Worm (Caenorhabditis elegans) whole organism, mixed stage, embryonic: ENCODE measurements around the gene srg-38.

Experiments used
- M03D4.4 ChIP-seq: sonication (generic microtip); optimal IDR thresholded peaks from 2 replicates; lab custom pipeline; 2017; ENCODE audit warnings: mild to moderate bottlenecking, missing genetic modification characterization, missing compliant biosample characterization
- blmp-1 ChIP-seq: fragments of 150-350 bp; optimal IDR thresholded peaks from 2 replicates; lab custom pipeline; 2014; ENCODE audit warnings: missing biosample characterization, missing genetic modification characterization
- ceh-39 ChIP-seq: fragments of 150-350 bp; optimal IDR thresholded peaks from 2 replicates; lab custom pipeline; 2014; ENCODE audit warnings: missing biosample characterization, missing genetic modification characterization
- ceh-43 ChIP-seq: fragments of 200-800 bp; sonication (Bioruptor generic); optimal IDR thresholded peaks from 2 replicates; lab custom pipeline; 2018; ENCODE audit warnings: mild to moderate bottlenecking, missing genetic modification characterization, moderate library complexity, missing compliant biosample characterization
- ces-1 ChIP-seq: fragments of 150-350 bp; optimal IDR thresholded peaks from 2 replicates; lab custom pipeline; 2014; ENCODE audit warnings: missing biosample characterization, missing genetic modification reagents, missing genetic modification characterization
- cnd-1 ChIP-seq: fragments of 200-800 bp; sonication (Bioruptor generic); optimal IDR thresholded peaks from 2 replicates; lab custom pipeline; 2018; ENCODE audit warnings: mild to moderate bottlenecking, missing genetic modification characterization, missing compliant biosample characterization
- drap-1 ChIP-seq: fragments of 200-800 bp; sonication (Bioruptor generic); optimal IDR thresholded peaks from 3 replicates; lab custom pipeline; 2018; ENCODE audit warnings: mild to moderate bottlenecking, missing genetic modification characterization, missing compliant biosample characterization
- elt-1 ChIP-seq: sonication (generic microtip); optimal IDR thresholded peaks from 2 replicates; lab custom pipeline; 2017; ENCODE audit warnings: missing genetic modification characterization, mild to moderate bottlenecking, missing compliant biosample characterization, antibody characterized with exemption, moderate library complexity, borderline replicate concordance; ENCODE audit not compliant: insufficient read depth
- elt-3 ChIP-seq: fragments of 150-350 bp; optimal IDR thresholded peaks from 2 replicates; lab custom pipeline; 2014; ENCODE audit warnings: missing biosample characterization, missing genetic modification characterization
- flh-1 ChIP-seq: fragments of 200-800 bp; sonication (Bioruptor generic); optimal IDR thresholded peaks from 2 replicates; lab custom pipeline; 2018; ENCODE audit warnings: mild to moderate bottlenecking, missing genetic modification characterization, moderate library complexity, missing compliant biosample characterization
- ham-2 ChIP-seq: fragments of 200-800 bp; sonication (Bioruptor generic); optimal IDR thresholded peaks from 2 replicates; lab custom pipeline; 2018; ENCODE audit warnings: mild to moderate bottlenecking, missing genetic modification characterization, missing compliant biosample characterization
- hlh-1 ChIP-seq: fragments of 150-350 bp; optimal IDR thresholded peaks from 2 replicates; lab custom pipeline; 2014; ENCODE audit warnings: missing biosample characterization, missing genetic modification reagents, missing genetic modification characterization
- lin-13 ChIP-seq: fragments of 150-350 bp; optimal IDR thresholded peaks from 2 replicates; lab custom pipeline; 2014; ENCODE audit warnings: missing biosample characterization, missing genetic modification characterization
- lin-32 ChIP-seq: fragments of 200-800 bp; sonication (Bioruptor generic); optimal IDR thresholded peaks from 2 replicates; lab custom pipeline; 2018; ENCODE audit warnings: mild to moderate bottlenecking, missing genetic modification characterization, missing compliant biosample characterization
- lsy-2 ChIP-seq: fragments of 150-350 bp; optimal IDR thresholded peaks from 2 replicates; lab custom pipeline; 2014; ENCODE audit warnings: missing biosample characterization, missing genetic modification characterization
- mab-5 ChIP-seq: fragments of 150-350 bp; optimal IDR thresholded peaks from 2 replicates; lab custom pipeline; 2014; ENCODE audit warnings: missing biosample characterization, missing genetic modification characterization
- nhr-12 ChIP-seq: fragments of 150-350 bp; optimal IDR thresholded peaks from 2 replicates; lab custom pipeline; 2014; ENCODE audit warnings: missing biosample characterization, missing genetic modification characterization
- nhr-2 ChIP-seq: fragments of 150-350 bp; optimal IDR thresholded peaks from 2 replicates; lab custom pipeline; 2014; ENCODE audit warnings: missing biosample characterization, missing genetic modification characterization
- nhr-237 ChIP-seq: fragments of 150-350 bp; optimal IDR thresholded peaks from 2 replicates; lab custom pipeline; 2014; ENCODE audit warnings: missing biosample characterization, missing genetic modification characterization
- nhr-28 ChIP-seq: fragments of 150-350 bp; optimal IDR thresholded peaks from 2 replicates; lab custom pipeline; 2014; ENCODE audit warnings: missing biosample characterization, missing genetic modification characterization
- nhr-76 ChIP-seq: sonication (generic microtip); optimal IDR thresholded peaks from 2 replicates; lab custom pipeline; 2017; ENCODE audit warnings: missing biosample characterization, missing genetic modification characterization
- pha-4 ChIP-seq: fragments of 150-350 bp; optimal IDR thresholded peaks from 2 replicates; lab custom pipeline; 2018; ENCODE audit warnings: missing biosample characterization, missing genetic modification reagents, missing genetic modification characterization
- sem-2 ChIP-seq: fragments of 200-800 bp; sonication (Bioruptor generic); optimal IDR thresholded peaks from 2 replicates; lab custom pipeline; 2018; ENCODE audit warnings: mild to moderate bottlenecking, missing genetic modification characterization, missing compliant biosample characterization
- snpc-4 ChIP-seq: fragments of 150-350 bp; optimal IDR thresholded peaks from 2 replicates; lab custom pipeline; 2014; ENCODE audit warnings: missing biosample characterization, missing genetic modification characterization
- sptf-1 ChIP-seq: sonication (generic microtip); optimal IDR thresholded peaks from 2 replicates; lab custom pipeline; 2017; ENCODE audit warnings: mild to moderate bottlenecking, missing genetic modification characterization, moderate library complexity, missing compliant biosample characterization
- tbx-8 ChIP-seq: fragments of 200-800 bp; sonication (Bioruptor generic); optimal IDR thresholded peaks from 2 replicates; lab custom pipeline; 2018; ENCODE audit warnings: mild to moderate bottlenecking, missing genetic modification characterization, moderate library complexity, missing compliant biosample characterization
- unc-120 ChIP-seq: sonication (generic microtip); optimal IDR thresholded peaks from 2 replicates; lab custom pipeline; 2017; ENCODE audit warnings: missing genetic modification characterization, missing compliant biosample characterization; ENCODE audit not compliant: poor library complexity, severe bottlenecking
- unc-39 ChIP-seq: fragments of 150-350 bp; optimal IDR thresholded peaks from 2 replicates; lab custom pipeline; 2014; ENCODE audit warnings: missing biosample characterization, missing genetic modification characterization
- unc-62 ChIP-seq: fragments of 150-350 bp; optimal IDR thresholded peaks from 2 replicates; lab custom pipeline; 2014; ENCODE audit warnings: missing biosample characterization, missing genetic modification reagents, missing genetic modification characterization

Gene srg-38

ce11 chrV:11144694-11145093, 10.8 kb downstream of the srg-38 start, which contains the start of gene C06H2.7:
C06H2.7 (minus strand) TSS chrV:11144794.
- TF ChIP-seq unc-62 (no peak), ceh-43 (GFP tag; lab: Kevin White, UChicago) (no peak), nhr-2 (tag; lab: Kevin White, UChicago) (no peak), ces-1 (GFP tag; lab: Kevin White, UChicago) (no peak), ceh-39 (no peak), drap-1 (no peak), nhr-76 (tag; lab: Kevin White, UChicago) (no peak), flh-1 (GFP tag; lab: Kevin White, UChicago) (no peak), nhr-237 (tag; lab: Kevin White, UChicago) (no peak), tbx-8 (no peak), unc-120 (tag; lab: Kevin White, UChicago) (no peak), elt-1 (no peak)

- TF ChIP-seq ceh-43 (GFP tag; lab: Kevin White, UChicago) (no peak), nhr-12 (tag; lab: Kevin White, UChicago) (no peak)
Observed at ce11 chrV:11141179-11141578, 14.3 kb downstream of the srg-38 start, which contains the start of gene folt-1. folt-1 (plus strand) TSS chrV:11141479.

ce11 chrV:11140326-11140725, 15.1 kb downstream of the srg-38 start:
- TF ChIP-seq unc-120 (tag; lab: Kevin White, UChicago) (peak; percentile 65), ham-2 (GFP tag; lab: Kevin White, UChicago) (no peak), blmp-1 (tag; lab: Kevin White, UChicago) (no peak), hlh-1 (peak; percentile 3), lin-32 (GFP tag; lab: Kevin White, UChicago) (no peak), ceh-43 (GFP tag; lab: Kevin White, UChicago) (no peak)

DNA sequence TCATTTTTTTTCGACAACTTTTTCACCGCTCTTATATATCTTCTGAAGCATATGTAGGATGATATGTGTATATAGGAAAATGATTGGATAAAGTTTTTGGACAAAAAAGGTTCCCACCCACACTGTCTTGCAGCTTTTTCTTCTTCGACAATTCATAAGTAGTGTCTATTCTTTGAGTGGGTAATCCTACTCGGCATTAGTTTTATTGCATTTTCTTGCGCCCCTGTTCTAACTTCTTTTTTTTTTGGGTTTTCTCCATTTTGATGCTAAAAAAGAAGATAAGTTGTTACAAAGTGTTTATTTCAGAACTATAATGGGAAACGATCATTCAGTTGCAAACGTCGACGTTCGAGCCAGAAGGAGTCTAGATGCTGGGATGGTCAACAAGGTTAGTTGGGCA, 21.2 kb downstream of the srg-38 start, which contains the start of gene glb-3:
Gene glb-3 (plus strand): TSS at position 301 of the 400 bp plus-strand sequence.
- TF ChIP-seq unc-120 (tag; lab: Kevin White, UChicago), result no peak
- TF ChIP-seq sptf-1 (tag; lab: Kevin White, UChicago), result no peak
- no peak for TF ChIP-seq nhr-28 (tag; lab: Kevin White, UChicago)
- TF ChIP-seq flh-1 (GFP tag; lab: Kevin White, UChicago), result no peak
- no peak for TF ChIP-seq lsy-2 (tag; lab: Kevin White, UChicago)
- no peak for TF ChIP-seq hlh-1
- TF ChIP-seq ceh-39, result no peak

DNA sequence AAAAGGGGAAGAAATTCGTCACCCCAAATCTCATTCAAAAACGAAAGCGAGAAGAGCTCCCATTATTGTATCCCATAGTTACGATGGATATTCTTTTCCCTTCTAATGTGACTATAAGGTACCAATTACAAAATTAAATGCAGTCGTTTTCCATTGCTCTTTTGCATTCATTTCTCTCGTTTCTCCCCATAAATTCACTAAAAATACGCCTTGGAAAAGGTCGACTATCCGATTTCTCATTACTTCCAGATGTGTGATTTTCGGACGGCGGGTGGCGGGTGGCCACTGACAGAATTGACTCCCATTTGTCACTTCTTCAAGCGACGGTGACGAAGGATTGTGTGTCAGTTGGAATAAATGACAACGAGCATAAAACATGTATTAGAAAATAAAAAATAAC, 21.9 kb downstream of the srg-38 start:
- TF ChIP-seq pha-4 (tag; lab: Kevin White, UChicago) (no peak), elt-3 (tag; lab: Kevin White, UChicago) (no peak), ceh-39 (no peak), sem-2 (no peak), snpc-4 (tag; lab: Kevin White, UChicago) (no peak), unc-39 (no peak), mab-5 (no peak), nhr-12 (tag; lab: Kevin White, UChicago) (no peak), lsy-2 (tag; lab: Kevin White, UChicago) (no peak), nhr-237 (tag; lab: Kevin White, UChicago) (no peak), lin-32 (GFP tag; lab: Kevin White, UChicago) (no peak), blmp-1 (tag; lab: Kevin White, UChicago) (no peak), M03D4.4 (tag; lab: Kevin White, UChicago) (no peak), nhr-76 (tag; lab: Kevin White, UChicago) (no peak), ham-2 (GFP tag; lab: Kevin White, UChicago) (no peak), sptf-1 (tag; lab: Kevin White, UChicago) (no peak)

ce11 chrV:11131801-11132200, 23.7 kb downstream of the srg-38 start:
- TF ChIP-seq nhr-237 (tag; lab: Kevin White, UChicago), result no peak
- TF ChIP-seq lin-13 (tag; lab: Kevin White, UChicago), result no peak
- TF ChIP-seq cnd-1 (tag; lab: Kevin White, UChicago), result no peak
- TF ChIP-seq snpc-4 (tag; lab: Kevin White, UChicago), result no peak
- TF ChIP-seq sptf-1 (tag; lab: Kevin White, UChicago), result no peak
- TF ChIP-seq mab-5, result no peak
- no peak for TF ChIP-seq M03D4.4 (tag; lab: Kevin White, UChicago)
- no peak for TF ChIP-seq elt-1
- TF ChIP-seq ceh-43 (GFP tag; lab: Kevin White, UChicago), result no peak
- TF ChIP-seq lsy-2 (tag; lab: Kevin White, UChicago), result no peak
- no peak for TF ChIP-seq flh-1 (GFP tag; lab: Kevin White, UChicago)
